Worm (Caenorhabditis elegans): ENCODE results near the gene Y50D4B.1.

DNA sequence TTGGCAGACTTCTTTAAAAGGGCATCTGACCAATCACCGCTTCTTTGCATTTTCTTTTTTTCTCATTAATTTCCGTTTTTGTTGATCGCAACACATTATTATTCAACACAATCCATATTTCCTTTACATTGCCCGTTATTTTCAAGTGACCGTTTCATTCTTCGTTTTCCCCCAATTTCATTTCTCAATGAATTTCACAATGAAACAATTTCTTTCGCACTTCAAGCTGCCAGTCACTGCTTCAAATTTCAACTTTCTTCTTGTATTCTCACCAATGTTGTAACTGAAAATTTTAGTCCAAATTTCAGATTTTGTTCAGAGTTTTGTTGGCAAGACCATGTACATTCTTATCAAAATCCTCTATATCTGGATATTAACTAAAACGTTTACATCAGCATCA lies 28.7 kb downstream of the Y50D4B.1 start, which contains the start of gene cutl-22:
- TF ChIP-seq ceh-31 (tag; optimal IDR thresholded peaks at IDR 0.05) (no peak), ets-4 (tag; optimal IDR thresholded peaks at IDR 0.05) (no peak), dve-1 (tag; optimal IDR thresholded peaks at IDR 0.05) (no peak), ahr-1 (tag; optimal IDR thresholded peaks at IDR 0.05) (no peak), elt-4 (tag; optimal IDR thresholded peaks at IDR 0.05) (no peak), nfya-1 (tag; optimal IDR thresholded peaks at IDR 0.05) (no peak), ttx-3 (tag; optimal IDR thresholded peaks at IDR 0.05) (no peak)

Measured in whole organism, late embryonic.